Fruit fly (Drosophila melanogaster) S2 (cell line): ENCODE results near the gene GIIIspla2.

ENCODE experiments used
- CG8478 ChIP-seq: fragments of >200 bp; optimal IDR thresholded peaks from 2 replicates; lab custom pipeline; 2018
- CTCF ChIP-seq, 2 experiments: fragments of >200 bp; optimal IDR thresholded peaks; 2 replicates each; lab custom pipeline; 2018

dm6 chrX:8131693-8132313 is 25.6 kb upstream of the GIIIspla2 start, which contains the start of gene CG10958:
- TF ChIP-seq CTCF (optimal IDR thresholded peaks at IDR 0.05; lab: Kevin White, UChicago) (no peak), CG8478 (lab: Kevin White, UChicago) (no peak)
